ENCODE assay signal across 2 fruit fly cellular contexts in genomic region chr3R:13596409-13596808, dm6.
TF ChIP-seq lines count a peak whose summit lies in the region.

No protein-coding gene starts in this region.

- no peak for TF ChIP-seq CTCF in whole organism, embryonic (GFP tag; optimal IDR thresholded peaks at IDR 0.05; lab: Kevin White, UChicago)

TF ChIP-seq in whole organism, embryonic, 481 proteins besides CTCF, POLR2A, EP300 and RAD21 (continues in another document):
- TF ChIP-seq CG2120 (GFP tag; optimal IDR thresholded peaks at IDR 0.05; lab: Kevin White, UChicago) = peak; percentile 19
- 0 out of 2 replicates have a peak, but pooled peaks have one; percentile 11 for TF ChIP-seq E2f1 (GFP tag; IDR thresholded peaks at IDR 0.05; lab: Robert Waterston, UW)
- 0 out of 2 replicates have a peak, but pooled peaks have one; percentile 18 for TF ChIP-seq HLH3B (GFP tag; IDR thresholded peaks at IDR 0.05; lab: Robert Waterston, UW)
- peak; percentile 12; the same call in 1 of the 2 replicates for TF ChIP-seq CG11247 (GFP tag; IDR thresholded peaks at IDR 0.05; lab: Robert Waterston, UW)
- peak; percentile 18 for TF ChIP-seq dmrt99B (tag; optimal IDR thresholded peaks at IDR 0.05; lab: Kevin White, UChicago)
- TF ChIP-seq Rfx (GFP tag; IDR thresholded peaks at IDR 0.05; lab: Robert Waterston, UW) = peak; percentile 52; the same call in 1 of the 2 replicates
- TF ChIP-seq dati (GFP tag; IDR thresholded peaks at IDR 0.05; lab: Robert Waterston, UW) = 0 out of 2 replicates have a peak, but pooled peaks have one; percentile 19
- no peak for TF ChIP-seq chm (GFP tag; IDR thresholded peaks at IDR 0.05; lab: Robert Waterston, UW)
- no peak for TF ChIP-seq CG12104 (GFP tag; optimal IDR thresholded peaks at IDR 0.05; lab: Kevin White, UChicago)
- TF ChIP-seq CG10959 (GFP tag; IDR thresholded peaks at IDR 0.05; lab: Robert Waterston, UW) = no peak
- TF ChIP-seq lmd (GFP tag; IDR thresholded peaks at IDR 0.05; lab: Robert Waterston, UW) = 0 out of 2 replicates have a peak, but pooled peaks have one; percentile 22
- TF ChIP-seq CG17186 (GFP tag; optimal IDR thresholded peaks at IDR 0.05; lab: Kevin White, UChicago) = no peak
- peak; percentile 8 for TF ChIP-seq nmo (GFP tag; optimal IDR thresholded peaks at IDR 0.05; lab: Kevin White, UChicago)
- TF ChIP-seq CG9817 (tag; optimal IDR thresholded peaks at IDR 0.05; lab: Kevin White, UChicago) = peak; percentile 4
- peak; percentile 56 for TF ChIP-seq Ptx1 (GFP tag; IDR thresholded peaks at IDR 0.05; lab: Robert Waterston, UW)
- no peak for TF ChIP-seq pan (optimal IDR thresholded peaks at IDR 0.05; lab: Kevin White, UChicago)
- peak in 1 of 2 experiments; percentile 15 for TF ChIP-seq pan (GFP tag; optimal IDR thresholded peaks at IDR 0.05 in 1 of 2, IDR thresholded peaks at IDR 0.05 in 1 of 2)
- peak; percentile 50; the same call in 2 of the 3 replicates for TF ChIP-seq row (GFP tag; IDR thresholded peaks at IDR 0.05; lab: Robert Waterston, UW)
- no peak for TF ChIP-seq ara (GFP tag; IDR thresholded peaks at IDR 0.05; lab: Robert Waterston, UW)
- TF ChIP-seq Ets65A (GFP tag; lab: Kevin White, UChicago) = peak; percentile 38
- peak; percentile 45 for TF ChIP-seq CG11504 (tag; optimal IDR thresholded peaks at IDR 0.05; lab: Kevin White, UChicago)
- TF ChIP-seq sisA (GFP tag; IDR thresholded peaks at IDR 0.05; lab: Robert Waterston, UW) = 0 out of 2 replicates have a peak, but pooled peaks have one; percentile 12
- TF ChIP-seq CG32532 (GFP tag; IDR thresholded peaks at IDR 0.05; lab: Robert Waterston, UW) = peak; percentile 39; the same call in 1 of the 2 replicates
- peak; percentile 40 for TF ChIP-seq CG18599 (GFP tag; optimal IDR thresholded peaks at IDR 0.05; lab: Kevin White, UChicago)
- peak; percentile 0 for TF ChIP-seq tio (GFP tag; optimal IDR thresholded peaks at IDR 0.05; lab: Kevin White, UChicago)
- peak; percentile 41; the same call in 1 of the 2 replicates for TF ChIP-seq sob (GFP tag; IDR thresholded peaks at IDR 0.05; lab: Robert Waterston, UW)
- TF ChIP-seq Max (GFP tag; optimal IDR thresholded peaks at IDR 0.05; lab: Kevin White, UChicago) = no peak
- TF ChIP-seq Hmr (GFP tag; optimal IDR thresholded peaks at IDR 0.05; lab: Kevin White, UChicago) = peak; percentile 4
- no peak for TF ChIP-seq CG1792 (GFP tag; optimal IDR thresholded peaks at IDR 0.05; lab: Kevin White, UChicago)
- peak; percentile 44 for TF ChIP-seq slbo (GFP tag; IDR thresholded peaks at IDR 0.05; lab: Robert Waterston, UW)
- peak; percentile 15 for TF ChIP-seq lab (GFP tag; optimal IDR thresholded peaks at IDR 0.05; lab: Kevin White, UChicago)
- peak; percentile 28 for TF ChIP-seq CG7839 (tag; optimal IDR thresholded peaks at IDR 0.05; lab: Kevin White, UChicago)
- TF ChIP-seq Sox102F (GFP tag; optimal IDR thresholded peaks at IDR 0.05; lab: Kevin White, UChicago) = peak; percentile 23
- peak; percentile 34 for TF ChIP-seq Meics (GFP tag; optimal IDR thresholded peaks at IDR 0.05; lab: Kevin White, UChicago)
- TF ChIP-seq CG2678 (tag; optimal IDR thresholded peaks at IDR 0.05; lab: Kevin White, UChicago) = peak; percentile 46
- peak; percentile 12 for TF ChIP-seq gro (GFP tag; optimal IDR thresholded peaks at IDR 0.05; lab: Kevin White, UChicago)
- no peak for TF ChIP-seq CG1024 (GFP tag; IDR thresholded peaks at IDR 0.05; lab: Robert Waterston, UW)
- TF ChIP-seq cwo (GFP tag; optimal IDR thresholded peaks at IDR 0.05; lab: Kevin White, UChicago) = peak; percentile 22
- peak; percentile 2 for TF ChIP-seq Fer3 (tag; optimal IDR thresholded peaks at IDR 0.05; lab: Kevin White, UChicago)
- no peak for TF ChIP-seq Lim3 (GFP tag; IDR thresholded peaks at IDR 0.05; lab: Robert Waterston, UW)
- TF ChIP-seq dysf (GFP tag; IDR thresholded peaks at IDR 0.05; lab: Robert Waterston, UW) = peak; percentile 61; the same call in 2 of the 3 replicates
- no peak for TF ChIP-seq CG8089 (GFP tag; optimal IDR thresholded peaks at IDR 0.05; lab: Kevin White, UChicago)
- TF ChIP-seq CG30403 (GFP tag; optimal IDR thresholded peaks at IDR 0.05; lab: Kevin White, UChicago) = peak; percentile 15
- TF ChIP-seq CG8944 (GFP tag; optimal IDR thresholded peaks at IDR 0.05; lab: Kevin White, UChicago) = no peak

TF ChIP-seq in whole organism, prepupa, 60 proteins besides CTCF, POLR2A, EP300 and RAD21:
- TF ChIP-seq OdsH (GFP tag; optimal IDR thresholded peaks at IDR 0.05; lab: Kevin White, UChicago) (no peak), svp (GFP tag; lab: Kevin White, UChicago) (peak; percentile 21), Eip78C (GFP tag; lab: Kevin White, UChicago) (peak; percentile 53)
TF ChIP-seq in whole organism, prepupa: peak in this region for 2.

Comparison
In these comparisons a context has a peak if more than half of its experiments do, and no peak if none do; other contexts are left out.
1. Of the 7 proteins assayed by ChIP-seq in both whole organism, embryonic and whole organism, prepupa: peak only in whole organism, embryonic: Sox102F; only in whole organism, prepupa: none; in both: none; in neither: 6.